Worm (Caenorhabditis elegans) whole organism, L1 larva: ENCODE results near the gene sars-2.

Source experiments
- C04F5.9 ChIP-seq: sonication (generic microtip); optimal IDR thresholded peaks from 2 replicates; lab custom pipeline; 2016; ENCODE audit warnings: missing genetic modification characterization, missing compliant biosample characterization
- efl-1 ChIP-seq, 4 experiments: fragments of 150-350 bp; optimal IDR thresholded peaks in 3 of 4; peaks in 1 of 4; 1 replicate in 1 of 4; 2 replicates in 3 of 4; lab custom pipeline; 2014; ENCODE audit warnings: missing biosample characterization in 2 of 4, missing genetic modification characterization in 2 of 4, missing genetic modification reagents in 2 of 4
- egl-27 ChIP-seq, 2 experiments: fragments of 150-350 bp in 1 of 2; sonication (generic microtip); optimal IDR thresholded peaks; 3 replicates each; lab custom pipeline; 2017 to 2018; ENCODE audit warnings: missing biosample characterization in 2 of 2, missing genetic modification characterization in 2 of 2, missing genetic modification reagents in 2 of 2
- elt-3 ChIP-seq, 6 experiments: fragments of 150-350 bp in 1 of 6; sonication (generic microtip); optimal IDR thresholded peaks; 2 replicates each; lab custom pipeline; 2017 to 2018; ENCODE audit warnings: missing biosample characterization in 6 of 6, missing genetic modification characterization in 6 of 6, inconsistent platforms in 1 of 6
- lir-3 ChIP-seq: sonication (generic microtip); optimal IDR thresholded peaks from 2 replicates; lab custom pipeline; 2016; ENCODE audit warnings: mild to moderate bottlenecking, missing genetic modification characterization, moderate library complexity, missing compliant biosample characterization; ENCODE audit not compliant: poor library complexity
- mef-2 ChIP-seq: fragments of 150-350 bp; optimal IDR thresholded peaks from 2 replicates; lab custom pipeline; 2014; ENCODE audit warnings: missing biosample characterization, missing genetic modification characterization
- nhr-237 ChIP-seq: fragments of 150-350 bp; optimal IDR thresholded peaks from 2 replicates; lab custom pipeline; 2014; ENCODE audit warnings: missing biosample characterization, missing genetic modification characterization
- pqm-1 ChIP-seq: sonication (generic microtip); optimal IDR thresholded peaks from 3 replicates; lab custom pipeline; 2017; ENCODE audit warnings: missing biosample characterization, missing genetic modification characterization
- snu-23 ChIP-seq: sonication (generic microtip); optimal IDR thresholded peaks from 2 replicates; lab custom pipeline; 2016; ENCODE audit warnings: missing genetic modification characterization, missing compliant biosample characterization
- vab-15 ChIP-seq: sonication (generic microtip); optimal IDR thresholded peaks from 2 replicates; lab custom pipeline; 2017; ENCODE audit warnings: missing genotype, mild to moderate bottlenecking, missing genetic modification characterization, missing compliant biosample characterization
- ztf-4 ChIP-seq: fragments of 150-350 bp; optimal IDR thresholded peaks from 2 replicates; lab custom pipeline; 2014; ENCODE audit warnings: missing biosample characterization, missing genetic modification characterization

Gene sars-2

ce11 chrIV:4407055-4407461, 49.6 kb downstream of the sars-2 start (continued):
- TF ChIP-seq vab-15 (tag; lab: Kevin White, UChicago) (no peak), elt-3 (tag; optimal IDR thresholded peaks at IDR 0.05; lab: Kevin White, UChicago) (no peak), ztf-4 (tag; lab: Kevin White, UChicago) (no peak), egl-27 (tag; optimal IDR thresholded peaks at IDR 0.05; lab: Kevin White, UChicago) (no peak), mef-2 (tag; lab: Kevin White, UChicago) (no peak), pqm-1 (tag; lab: Kevin White, UChicago) (no peak), C04F5.9 (tag; lab: Kevin White, UChicago) (no peak), lir-3 (tag; lab: Kevin White, UChicago) (no peak), snu-23 (GFP tag; lab: Kevin White, UChicago) (peak; percentile 5), nhr-237 (tag; lab: Kevin White, UChicago) (no peak)

ce11 chrIV:4408714-4409113, 51.3 kb downstream of the sars-2 start:
- no peak for TF ChIP-seq efl-1 (optimal IDR thresholded peaks at IDR 0.05; lab: Kevin White, UChicago)
- TF ChIP-seq efl-1 (GFP tag; optimal IDR thresholded peaks at IDR 0.05 in 1 of 2; lab: Kevin White, UChicago): peak in 1 of 2 experiments; percentile 81
- no peak for TF ChIP-seq C04F5.9 (tag; lab: Kevin White, UChicago)
